Fruit fly (Drosophila melanogaster) whole organism: Measurements from ENCODE around the gene CG31730.

ENCODE experiments used
- psq ChIP-seq: fragments of >200 bp; optimal IDR thresholded peaks from 2 replicates; lab custom pipeline; 2017
- usp ChIP-seq: fragments of >200 bp; optimal IDR thresholded peaks from 2 replicates; lab custom pipeline; 2017; ENCODE audit warnings: missing biosample characterization, missing genetic modification characterization, mixed read lengths

DNA sequence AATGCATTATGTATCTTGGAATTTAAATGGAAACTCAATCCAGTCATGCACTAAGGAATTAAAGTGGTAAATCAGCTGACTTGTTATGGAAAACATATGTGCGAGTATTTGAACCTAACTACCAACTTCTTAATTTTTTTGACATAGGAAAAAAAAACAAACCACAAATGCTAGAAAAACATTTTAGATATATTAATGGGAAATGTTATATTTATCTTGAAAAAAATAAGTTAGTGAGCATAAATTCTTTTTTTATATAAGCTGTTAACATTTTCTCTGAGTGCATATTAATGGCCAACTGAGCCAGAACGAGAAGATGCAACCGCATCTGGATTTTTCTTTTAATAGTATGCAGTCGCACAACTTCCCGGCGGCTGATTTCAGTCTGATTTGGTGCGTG, 8.4 kb downstream of the CG31730 start:
- TF ChIP-seq usp (GFP tag; lab: Kevin White, UChicago), result no peak
- no peak for TF ChIP-seq psq (lab: Kevin White, UChicago)
